Fruit fly (Drosophila melanogaster) whole organism, wandering third instar larva: Measurements from ENCODE around the gene CG43255.

ENCODE experiments used
- Abd-B ChIP-seq: fragments of >200 bp; optimal IDR thresholded peaks from 2 replicates; lab custom pipeline; 2017; ENCODE audit warnings: missing biosample characterization, missing genetic modification characterization
- CG32264 ChIP-seq: fragments of 200-800 bp; sonication (Bioruptor generic); optimal IDR thresholded peaks from 2 replicates; lab custom pipeline; 2016; ENCODE audit warnings: missing biosample characterization, missing genetic modification characterization
- Dfd ChIP-seq: fragments of >200 bp; optimal IDR thresholded peaks from 2 replicates; lab custom pipeline; 2017; ENCODE audit warnings: missing biosample characterization, missing genetic modification characterization
- Dif ChIP-seq: fragments of 200-275, 200-300 bp; sonication (Bioruptor generic); optimal IDR thresholded peaks from 2 replicates; lab custom pipeline; 2018; ENCODE audit warnings: missing biosample characterization, missing genetic modification characterization; ENCODE audit not compliant: partially characterized antibody
- HLH106 ChIP-seq: fragments of 200-800 bp; optimal IDR thresholded peaks from 3 replicates; lab custom pipeline; 2019; ENCODE audit warnings: missing biosample characterization, mild to moderate bottlenecking, missing genetic modification characterization, moderate library complexity
- Hnf4 ChIP-seq: fragments of 200-800 bp; sonication (Bioruptor generic); optimal IDR thresholded peaks from 2 replicates; lab custom pipeline; 2016; ENCODE audit warnings: missing biosample characterization, mild to moderate bottlenecking, missing genetic modification characterization
- Hr78 ChIP-seq: fragments of >200 bp; optimal IDR thresholded peaks from 2 replicates; lab custom pipeline; 2017; ENCODE audit warnings: missing biosample characterization, missing genetic modification characterization
- Hr83 ChIP-seq: fragments of 200-300 bp; sonication (Bioruptor generic); optimal IDR thresholded peaks from 2 replicates; lab custom pipeline; 2016; ENCODE audit warnings: missing biosample characterization, mild to moderate bottlenecking, missing genetic modification characterization, moderate library complexity; ENCODE audit not compliant: poor library complexity, severe bottlenecking
- Jra ChIP-seq: sonication (Bioruptor generic); optimal IDR thresholded peaks from 2 replicates; lab custom pipeline; 2016; ENCODE audit warnings: missing biosample characterization, missing genetic modification characterization
- Myc ChIP-seq: fragments of >200 bp; optimal IDR thresholded peaks from 2 replicates; lab custom pipeline; 2017
- N ChIP-seq: fragments of >200 bp; optimal IDR thresholded peaks from 2 replicates; lab custom pipeline; 2018; ENCODE audit warnings: missing biosample characterization, missing external identifiers, missing genetic modification characterization
- OdsH ChIP-seq: fragments of 200-800 bp; sonication (Bioruptor generic); optimal IDR thresholded peaks from 2 replicates; lab custom pipeline; 2016; ENCODE audit warnings: missing biosample characterization, mild to moderate bottlenecking, missing genetic modification characterization
- Rel ChIP-seq, 2 experiments: fragments of 200-800 bp; sonication (Bioruptor generic) in 1 of 2; optimal IDR thresholded peaks; 2 replicates in 1 of 2; 3 replicates in 1 of 2; lab custom pipeline; 2016 to 2019; ENCODE audit warnings: mild to moderate bottlenecking in 2 of 2, missing biosample characterization in 2 of 2, missing genetic modification characterization in 2 of 2, moderate library complexity in 1 of 2
- Vsx2 ChIP-seq: fragments of 200-300, 225-300 bp; sonication (Bioruptor generic); optimal IDR thresholded peaks from 2 replicates; lab custom pipeline; 2018; ENCODE audit warnings: missing biosample characterization, missing genetic modification characterization; ENCODE audit not compliant: partially characterized antibody
- brk ChIP-seq: fragments of 200-800 bp; sonication (Bioruptor generic); optimal IDR thresholded peaks from 2 replicates; lab custom pipeline; 2016; ENCODE audit warnings: missing biosample characterization, mild to moderate bottlenecking, missing genetic modification characterization
- dl ChIP-seq, 2 experiments: fragments of 175-275, 200-275 bp in 1 of 2; fragments of 200-275 bp in 1 of 2; sonication (Bioruptor generic); optimal IDR thresholded peaks; lab custom pipeline; 2018; ENCODE audit warnings: mild to moderate bottlenecking in 2 of 2, missing biosample characterization in 2 of 2, missing genetic modification characterization in 2 of 2, moderate library complexity in 2 of 2; ENCODE audit not compliant: partially characterized antibody in 2 of 2, insufficient read depth in 1 of 2
- dmrt93B ChIP-seq: fragments of 200-800 bp; sonication (Bioruptor generic); optimal IDR thresholded peaks from 2 replicates; lab custom pipeline; 2018; ENCODE audit warnings: missing biosample characterization, mild to moderate bottlenecking, missing genetic modification characterization
- dsf ChIP-seq: sonication (Bioruptor generic); optimal IDR thresholded peaks from 2 replicates; lab custom pipeline; 2016; ENCODE audit warnings: missing biosample characterization, missing genetic modification characterization, borderline replicate concordance
- ey ChIP-seq: fragments of 200-800 bp; sonication (Bioruptor generic); optimal IDR thresholded peaks from 2 replicates; lab custom pipeline; 2016; ENCODE audit warnings: missing biosample characterization, missing genetic modification characterization
- foxo ChIP-seq, 2 experiments: fragments of 200-800 bp; sonication (Bioruptor generic); optimal IDR thresholded peaks; 2 replicates in 1 of 2; 3 replicates in 1 of 2; lab custom pipeline; 2016 to 2017; ENCODE audit warnings: missing biosample characterization in 2 of 2, missing genetic modification characterization in 2 of 2
- fru ChIP-seq: fragments of 200-800 bp; sonication (Bioruptor generic); optimal IDR thresholded peaks from 3 replicates; lab custom pipeline; 2016; ENCODE audit warnings: missing biosample characterization, mild to moderate bottlenecking, missing genetic modification characterization
- h ChIP-seq: fragments of 200-800 bp; sonication (Bioruptor generic); optimal IDR thresholded peaks from 3 replicates; lab custom pipeline; 2016; ENCODE audit warnings: missing biosample characterization, mild to moderate bottlenecking, missing genetic modification characterization
- jim ChIP-seq: fragments of 175-275, 200-325 bp; sonication (Bioruptor generic); optimal IDR thresholded peaks from 2 replicates; lab custom pipeline; 2016; ENCODE audit warnings: missing biosample characterization, mild to moderate bottlenecking, missing genetic modification characterization
- lola ChIP-seq: fragments of >200 bp; optimal IDR thresholded peaks from 2 replicates; lab custom pipeline; 2017; ENCODE audit warnings: missing biosample characterization, missing genetic modification characterization
- pan ChIP-seq: fragments of >200 bp; optimal IDR thresholded peaks from 2 replicates; lab custom pipeline; 2017
- psq ChIP-seq: fragments of 200-800 bp; sonication (Bioruptor generic); optimal IDR thresholded peaks from 3 replicates; lab custom pipeline; 2017; ENCODE audit warnings: missing biosample characterization, mild to moderate bottlenecking, missing genetic modification characterization, moderate library complexity
- rgr ChIP-seq: fragments of 200-800 bp; sonication (Bioruptor generic); optimal IDR thresholded peaks from 3 replicates; lab custom pipeline; 2016; ENCODE audit warnings: missing biosample characterization, mild to moderate bottlenecking, missing genetic modification characterization
- sage ChIP-seq: fragments of 200-800 bp; sonication (Bioruptor generic); optimal IDR thresholded peaks from 2 replicates; lab custom pipeline; 2016; ENCODE audit warnings: missing biosample characterization, mild to moderate bottlenecking, missing genetic modification characterization
- sv ChIP-seq: fragments of 200-800 bp; sonication (Bioruptor generic); optimal IDR thresholded peaks from 3 replicates; lab custom pipeline; 2016; ENCODE audit warnings: missing biosample characterization, missing genetic modification characterization
- tai ChIP-seq: sonication (Bioruptor generic); optimal IDR thresholded peaks from 2 replicates; lab custom pipeline; 2016; ENCODE audit warnings: missing biosample characterization, missing genetic modification characterization
- usp ChIP-seq: fragments of >200 bp; optimal IDR thresholded peaks from 2 replicates; lab custom pipeline; 2017; ENCODE audit warnings: missing biosample characterization, missing genetic modification characterization
- woc ChIP-seq: sonication (Bioruptor generic); optimal IDR thresholded peaks from 2 replicates; lab custom pipeline; 2016; ENCODE audit warnings: missing biosample characterization, mild to moderate bottlenecking, missing genetic modification characterization

Gene CG43255

DNA sequence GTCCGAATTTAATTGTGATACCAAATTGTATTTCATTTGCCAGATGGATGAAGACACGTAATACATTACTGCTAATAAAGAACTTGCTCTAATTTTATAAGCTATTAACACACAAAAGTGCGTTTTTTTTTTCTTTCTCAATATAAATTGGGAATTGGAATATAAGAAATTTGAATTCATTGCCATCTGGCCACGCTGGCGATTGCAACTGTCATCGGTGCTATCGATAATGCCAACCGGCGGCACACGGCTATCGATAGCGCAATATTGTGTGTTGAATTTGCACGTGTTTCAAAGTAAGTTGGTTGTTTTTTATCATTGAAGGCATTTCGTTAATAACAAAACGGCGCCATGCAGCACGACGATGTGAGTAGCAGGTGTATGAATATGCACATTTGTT, 22.3 kb upstream of the CG43255 start, which contains the start of gene Rbm13:
TSS of gene Rbm13 (plus strand) at position 253 of the 400 bp plus-strand sequence.
- TF ChIP-seq fru (GFP tag; lab: Kevin White, UChicago) (no peak), sage (GFP tag; lab: Kevin White, UChicago) (no peak), dl (GFP tag; optimal IDR thresholded peaks at IDR 0.05; lab: Kevin White, UChicago; ENCODE audit: insufficient read depth in 1 of 2, partially characterized antibody in 2 of 2) (no peak), Myc (lab: Kevin White, UChicago) (peak; percentile 0), psq (GFP tag; lab: Kevin White, UChicago) (no peak), Hr83 (GFP tag; lab: Kevin White, UChicago) (no peak), h (GFP tag; lab: Kevin White, UChicago) (no peak), Rel (GFP tag; optimal IDR thresholded peaks at IDR 0.05; lab: Kevin White, UChicago) (no peak), Rel (tag; optimal IDR thresholded peaks at IDR 0.05; lab: Kevin White, UChicago) (peak; percentile 31)

DNA sequence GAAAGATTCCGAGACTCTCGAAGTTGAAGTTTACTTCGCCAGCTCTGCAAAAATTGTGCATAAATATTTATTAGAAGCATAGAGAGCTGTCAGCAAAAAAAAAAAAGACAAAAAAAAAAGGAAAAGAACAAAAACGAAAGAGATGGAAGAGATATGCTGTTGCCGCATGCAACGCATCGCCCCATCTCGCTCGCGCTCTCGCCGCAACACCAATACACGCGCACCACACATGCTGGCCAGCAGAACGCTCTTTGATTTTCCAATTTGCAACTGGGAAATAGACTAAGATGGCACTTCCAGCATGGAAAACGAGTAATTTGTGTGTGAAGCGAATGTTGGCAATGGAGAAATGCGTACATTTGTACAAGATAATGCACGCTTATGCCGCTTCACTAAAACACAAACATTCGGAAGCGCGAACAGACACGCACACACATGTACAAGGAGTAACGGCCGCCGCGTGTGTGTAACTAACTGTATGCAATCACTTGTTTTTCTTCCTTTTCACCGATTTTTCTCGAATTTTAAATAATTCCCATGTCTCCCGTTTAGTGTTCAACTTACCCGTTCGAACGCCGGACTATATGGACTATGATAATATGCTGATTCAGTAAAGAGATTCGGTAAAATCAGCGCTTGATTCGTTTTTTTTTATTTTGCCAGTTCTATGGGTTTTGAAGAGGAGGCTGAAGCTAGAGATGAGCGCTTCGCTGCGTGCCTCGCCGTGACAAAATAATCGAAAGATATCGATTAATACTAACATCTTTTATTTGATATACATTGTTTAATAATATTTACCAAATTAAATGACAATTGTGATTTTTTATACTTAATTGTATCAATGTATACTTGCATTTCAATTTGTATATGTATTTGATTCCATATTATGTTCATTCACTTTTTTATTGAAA, 18.0 kb upstream of the CG43255 start:
- TF ChIP-seq Jra (GFP tag; lab: Kevin White, UChicago) (no peak), h (GFP tag; lab: Kevin White, UChicago) (peak; percentile 40), jim (GFP tag; lab: Kevin White, UChicago) (no peak), Dif (GFP tag; lab: Kevin White, UChicago) (no peak)

DNA sequence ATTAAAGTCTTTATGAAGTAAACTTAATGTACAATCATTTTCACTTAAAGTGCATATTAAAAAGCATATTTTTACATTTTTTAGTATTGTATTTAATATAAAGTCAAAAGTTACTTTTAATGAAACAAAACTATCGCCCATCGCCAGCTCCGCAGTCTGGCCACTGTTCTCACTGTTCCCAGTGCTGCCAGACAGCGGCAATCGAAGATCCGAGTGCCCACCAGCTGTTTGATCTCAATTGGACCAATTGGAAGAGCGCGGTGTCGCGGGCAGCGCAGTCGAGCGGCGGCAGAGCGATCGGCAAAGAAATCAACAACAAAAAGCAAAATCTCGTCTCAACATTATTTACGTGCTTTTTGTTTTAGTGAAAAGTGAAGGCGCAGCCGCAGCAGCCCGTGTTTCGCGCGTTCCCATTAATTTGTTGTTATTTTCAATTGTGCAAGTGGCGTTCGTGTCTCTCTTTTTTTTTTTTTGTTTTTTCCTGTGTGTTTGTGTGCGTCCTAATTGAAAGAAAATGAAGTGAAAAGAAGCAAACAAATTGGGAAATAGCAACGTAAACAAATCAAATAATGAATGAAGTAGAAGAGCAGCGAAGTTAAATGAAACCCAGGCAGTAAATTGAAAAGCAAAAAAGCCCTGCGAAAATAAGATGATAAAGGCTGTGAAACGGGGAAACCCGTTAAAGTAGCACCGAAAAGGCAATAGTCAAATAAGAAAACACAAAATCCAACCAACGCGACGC, 16.8 kb upstream of the CG43255 start, which contains the start of gene rdgA:
TSS of gene rdgA (plus strand) at position 264 of the 742 bp plus-strand sequence.
- TF ChIP-seq foxo (GFP tag; optimal IDR thresholded peaks at IDR 0.05; lab: Kevin White, UChicago) (peak in 1 of 2 experiments; percentile 45), OdsH (no peak), Hnf4 (GFP tag; lab: Kevin White, UChicago) (peak; percentile 13), woc (GFP tag; lab: Kevin White, UChicago) (peak; percentile 58), rgr (GFP tag; lab: Kevin White, UChicago) (peak; percentile 15), ey (GFP tag; lab: Kevin White, UChicago) (peak; percentile 16), dsf (GFP tag; lab: Kevin White, UChicago) (no peak), Jra (GFP tag; lab: Kevin White, UChicago) (no peak), Rel (GFP tag; optimal IDR thresholded peaks at IDR 0.05; lab: Kevin White, UChicago) (no peak), Rel (tag; optimal IDR thresholded peaks at IDR 0.05; lab: Kevin White, UChicago) (peak; percentile 51), HLH106 (tag; lab: Kevin White, UChicago) (peak; percentile 42), Vsx2 (GFP tag; lab: Kevin White, UChicago) (no peak), pan (lab: Kevin White, UChicago) (no peak), usp (GFP tag; lab: Kevin White, UChicago) (no peak), h (GFP tag; lab: Kevin White, UChicago) (peak; percentile 14)
- TF ChIP-seq, all 38 proteins: peak for 8

DNA sequence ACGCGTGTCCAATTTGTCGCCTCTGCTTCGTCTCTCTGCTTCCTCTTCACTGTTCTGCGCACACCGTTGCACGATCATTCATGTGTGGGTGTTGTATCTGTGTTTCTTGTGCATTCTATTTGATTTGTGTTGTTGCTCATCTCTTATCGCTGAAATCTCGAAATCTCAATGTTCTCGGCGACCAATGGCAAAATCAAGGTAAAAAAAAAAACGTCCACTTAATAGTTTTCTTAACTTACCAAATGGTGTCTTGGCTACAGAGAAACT, 16.3 kb upstream of the CG43255 start:
- TF ChIP-seq tai (no peak), lola (GFP tag; lab: Kevin White, UChicago) (no peak), dl (GFP tag; optimal IDR thresholded peaks at IDR 0.05; lab: Kevin White, UChicago; ENCODE audit: insufficient read depth in 1 of 2, partially characterized antibody in 2 of 2) (no peak), dmrt93B (GFP tag; lab: Kevin White, UChicago) (no peak), Hr78 (GFP tag; lab: Kevin White, UChicago) (no peak), Myc (lab: Kevin White, UChicago) (no peak), Abd-B (GFP tag; lab: Kevin White, UChicago) (no peak), brk (GFP tag; lab: Kevin White, UChicago) (no peak), Dif (GFP tag; lab: Kevin White, UChicago) (no peak), sage (GFP tag; lab: Kevin White, UChicago) (no peak), Dfd (no peak), N (GFP tag; lab: Kevin White, UChicago) (no peak), sv (GFP tag; lab: Kevin White, UChicago) (no peak), Hnf4 (GFP tag; lab: Kevin White, UChicago) (no peak), usp (GFP tag; lab: Kevin White, UChicago) (no peak), CG32264 (GFP tag; lab: Kevin White, UChicago) (no peak), Vsx2 (GFP tag; lab: Kevin White, UChicago) (no peak), HLH106 (tag; lab: Kevin White, UChicago) (no peak), rgr (GFP tag; lab: Kevin White, UChicago) (no peak), OdsH (no peak)
